Fruit fly (Drosophila melanogaster) whole organism, prepupa: ENCODE data around the gene Phf5a.

Experiments used
- CG10631 ChIP-seq: fragments of 200-800 bp; sonication (Bioruptor generic); optimal IDR thresholded peaks from 2 replicates; lab custom pipeline; 2016; ENCODE audit warnings: missing biosample characterization, missing genetic modification characterization
- CG11762 ChIP-seq: fragments of 200-800 bp; sonication (Bioruptor generic); optimal IDR thresholded peaks from 3 replicates; lab custom pipeline; 2016; ENCODE audit warnings: missing biosample characterization, missing genetic modification characterization; ENCODE audit not compliant: insufficient read depth
- CG15336 ChIP-seq: fragments of 200-800 bp; sonication (Bioruptor generic); IDR thresholded peaks from 2 replicates; pipeline ENCODE4 v1.3.6; 2022; ENCODE audit warnings: missing biosample characterization, missing genetic modification characterization
- CG1621 ChIP-seq: fragments of 200-800 bp; sonication (Bioruptor generic); optimal IDR thresholded peaks from 3 replicates; lab custom pipeline; 2018; ENCODE audit warnings: missing biosample characterization, mild to moderate bottlenecking, missing genetic modification characterization
- CG32006 ChIP-seq: fragments of 200-800 bp; sonication (Bioruptor generic); optimal IDR thresholded peaks from 3 replicates; lab custom pipeline; 2017; ENCODE audit warnings: missing biosample characterization, mild to moderate bottlenecking, missing genetic modification characterization
- CG3919 ChIP-seq: fragments of 200-800 bp; sonication (Bioruptor generic); optimal IDR thresholded peaks from 3 replicates; lab custom pipeline; 2016; ENCODE audit warnings: missing biosample characterization, missing genetic modification characterization
- CG6276 ChIP-seq: fragments of 200-800 bp; sonication (Bioruptor generic); optimal IDR thresholded peaks from 2 replicates; lab custom pipeline; 2017; ENCODE audit warnings: missing biosample characterization, mild to moderate bottlenecking, missing genetic modification characterization
- CG8632 ChIP-seq: fragments of 200-800 bp; sonication (Bioruptor generic); optimal IDR thresholded peaks from 3 replicates; lab custom pipeline; 2016; ENCODE audit warnings: missing biosample characterization, missing genetic modification characterization
- Eip75B ChIP-seq: fragments of 200-800 bp; sonication (Bioruptor generic); optimal IDR thresholded peaks from 3 replicates; lab custom pipeline; 2016; ENCODE audit warnings: missing biosample characterization, missing genetic modification characterization
- Eip78C ChIP-seq: fragments of 200-800 bp; sonication (Bioruptor generic); peaks from one replicate; lab custom pipeline; 2016; ENCODE audit warnings: missing biosample characterization, missing genetic modification characterization
- Eip93F ChIP-seq: fragments of 200-800 bp; sonication (Bioruptor generic); optimal IDR thresholded peaks from 2 replicates; lab custom pipeline; 2016; ENCODE audit warnings: missing biosample characterization, mild to moderate bottlenecking, missing genetic modification characterization
- Ets96B ChIP-seq: fragments of 200-800 bp; optimal IDR thresholded peaks from 2 replicates; lab custom pipeline; 2019; ENCODE audit warnings: missing biosample characterization, mild to moderate bottlenecking, missing genetic modification characterization, moderate library complexity
- Gug ChIP-seq: fragments of 200-800 bp; sonication (Bioruptor generic); IDR thresholded peaks from 2 replicates; pipeline ENCODE4 v1.3.6; 2022; ENCODE audit warnings: missing biosample characterization, missing genetic modification characterization
- Hr38 ChIP-seq: sonication (Bioruptor generic); optimal IDR thresholded peaks from 2 replicates; lab custom pipeline; 2016; ENCODE audit warnings: missing biosample characterization, missing genetic modification characterization
- Hr39 ChIP-seq: fragments of 200-800 bp; sonication (Bioruptor generic); optimal IDR thresholded peaks from 2 replicates; lab custom pipeline; 2016; ENCODE audit warnings: missing biosample characterization, missing genetic modification characterization
- OdsH ChIP-seq: fragments of 200-800 bp; sonication (Bioruptor generic); optimal IDR thresholded peaks from 3 replicates; lab custom pipeline; 2016; ENCODE audit warnings: missing biosample characterization, missing genetic modification characterization
- Smox ChIP-seq: fragments of 200-800 bp; sonication (Bioruptor generic); optimal IDR thresholded peaks from 3 replicates; lab custom pipeline; 2016; ENCODE audit warnings: missing biosample characterization, missing genetic modification characterization
- Sox102F ChIP-seq: fragments of 200-800 bp; sonication (Bioruptor generic); optimal IDR thresholded peaks from 2 replicates; lab custom pipeline; 2016; ENCODE audit warnings: missing biosample characterization, mild to moderate bottlenecking, missing genetic modification characterization
- Sox14 ChIP-seq: fragments of 200-800 bp; sonication (Bioruptor generic); optimal IDR thresholded peaks from 3 replicates; lab custom pipeline; 2016; ENCODE audit warnings: missing biosample characterization, missing genetic modification characterization
- Sox15 ChIP-seq: fragments of 200-800 bp; sonication (Bioruptor generic); optimal IDR thresholded peaks from 3 replicates; lab custom pipeline; 2016; ENCODE audit warnings: missing biosample characterization, missing genetic modification characterization
- acj6 ChIP-seq: fragments of 200-800 bp; sonication (Bioruptor generic); optimal IDR thresholded peaks from 3 replicates; lab custom pipeline; 2016; ENCODE audit warnings: missing biosample characterization, missing genetic modification characterization
- cyc ChIP-seq: fragments of 200-800 bp; sonication (Bioruptor generic); optimal IDR thresholded peaks from 3 replicates; lab custom pipeline; 2016; ENCODE audit warnings: missing biosample characterization, missing genetic modification characterization
- dac ChIP-seq: fragments of 200-800 bp; sonication (Bioruptor generic); optimal IDR thresholded peaks from 2 replicates; lab custom pipeline; 2017; ENCODE audit warnings: missing biosample characterization, mild to moderate bottlenecking, missing genetic modification characterization
- dsx ChIP-seq: fragments of 200-800 bp; optimal IDR thresholded peaks from 3 replicates; lab custom pipeline; 2019; ENCODE audit warnings: missing biosample characterization, mild to moderate bottlenecking, missing genetic modification characterization, moderate library complexity; ENCODE audit not compliant: poor library complexity, severe bottlenecking
- esn ChIP-seq: fragments of 200-800 bp; sonication (Bioruptor generic); optimal IDR thresholded peaks from 2 replicates; lab custom pipeline; 2016; ENCODE audit warnings: missing biosample characterization, mild to moderate bottlenecking, missing genetic modification characterization, moderate library complexity
- fkh ChIP-seq: fragments of 200-800 bp; sonication (Bioruptor generic); optimal IDR thresholded peaks from 3 replicates; lab custom pipeline; 2017; ENCODE audit warnings: missing biosample characterization, mild to moderate bottlenecking, missing genetic modification characterization, moderate library complexity
- net ChIP-seq: fragments of 200-800 bp; sonication (Bioruptor generic); optimal IDR thresholded peaks from 3 replicates; lab custom pipeline; 2016; ENCODE audit warnings: missing biosample characterization, missing genetic modification characterization
- salr ChIP-seq, 2 experiments: fragments of 200-800 bp; sonication (Bioruptor generic); optimal IDR thresholded peaks; 3 replicates each; lab custom pipeline; 2016 to 2018; ENCODE audit warnings: missing biosample characterization in 2 of 2, missing genetic modification characterization in 2 of 2, mild to moderate bottlenecking in 1 of 2
- ss ChIP-seq, 2 experiments: fragments of 200-800 bp; sonication (Bioruptor generic); optimal IDR thresholded peaks; 2 replicates in 1 of 2; 3 replicates in 1 of 2; lab custom pipeline; 2017 to 2018; ENCODE audit warnings: mild to moderate bottlenecking in 2 of 2, missing biosample characterization in 2 of 2, missing genetic modification characterization in 2 of 2, moderate library complexity in 1 of 2
- svp ChIP-seq: fragments of 200-800 bp; sonication (Bioruptor generic); peaks from one replicate; lab custom pipeline; 2016; ENCODE audit warnings: missing biosample characterization, missing genetic modification characterization
- topi ChIP-seq: fragments of 200-800 bp; sonication (Bioruptor generic); optimal IDR thresholded peaks from 3 replicates; lab custom pipeline; 2016; ENCODE audit warnings: missing biosample characterization, missing genetic modification characterization
- vri ChIP-seq: fragments of 200-800 bp; sonication (Bioruptor generic); optimal IDR thresholded peaks from 3 replicates; lab custom pipeline; 2016; ENCODE audit warnings: missing biosample characterization, mild to moderate bottlenecking, missing genetic modification characterization

Phf5a gene

DNA sequence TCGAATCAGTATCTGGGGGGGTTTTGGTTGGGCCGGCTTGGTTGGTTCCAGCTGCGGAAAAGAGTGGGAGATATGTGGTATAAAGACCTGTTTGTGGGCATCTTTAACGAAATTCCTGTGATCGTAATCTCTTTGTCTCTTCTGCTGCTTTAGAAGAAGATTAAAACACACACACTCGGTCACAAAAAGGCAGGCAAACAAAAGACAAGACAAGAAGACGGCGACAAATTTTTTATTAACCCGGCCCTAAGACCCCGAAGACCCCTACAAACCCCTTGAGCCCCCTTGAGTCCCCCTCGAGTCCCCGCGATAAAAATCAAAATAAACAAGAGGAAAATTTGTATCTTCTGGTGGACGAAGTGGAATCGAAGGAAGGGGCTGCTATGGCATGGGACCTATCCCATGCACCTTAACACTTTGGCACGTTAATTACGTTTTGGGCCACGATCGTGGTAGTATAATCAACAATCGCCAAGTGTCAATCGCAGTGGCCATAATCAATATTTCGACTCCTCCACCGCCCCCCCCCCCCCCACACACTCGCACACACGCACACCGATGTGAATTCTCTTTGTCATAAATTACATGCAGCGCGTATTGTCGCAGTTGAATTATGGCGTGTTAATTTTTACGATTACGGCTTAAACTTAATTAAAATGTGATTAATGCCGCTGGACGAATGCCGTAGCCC lies 43.6 kb upstream of the Phf5a start:
- TF ChIP-seq Sox102F (GFP tag; lab: Kevin White, UChicago) = no peak
- peak; percentile 55 for TF ChIP-seq fkh (GFP tag; lab: Kevin White, UChicago)
- no peak for TF ChIP-seq CG10631 (GFP tag; lab: Kevin White, UChicago)
- TF ChIP-seq ss (GFP tag; optimal IDR thresholded peaks at IDR 0.05; lab: Kevin White, UChicago) = peak in 1 of 2 experiments; percentile 52

DNA sequence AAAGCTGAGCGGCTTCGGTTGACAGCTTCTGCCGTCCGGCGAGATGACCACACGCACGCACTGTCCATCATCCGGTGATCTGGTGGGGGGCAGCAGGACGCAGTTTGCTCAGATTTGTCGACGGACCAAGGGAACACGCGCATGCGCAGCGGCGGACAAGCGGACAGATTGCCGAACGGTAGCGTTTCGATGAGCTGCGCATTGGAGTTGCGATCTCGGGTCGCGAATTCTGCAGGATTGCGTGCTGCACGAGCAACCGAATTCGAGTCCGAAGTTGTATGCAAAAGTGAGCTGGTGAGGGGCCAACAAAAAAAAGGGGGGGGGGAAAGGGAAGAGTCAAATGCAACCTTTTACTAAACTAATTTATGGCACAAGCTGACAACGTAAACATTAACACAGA lies 43.1 kb upstream of the Phf5a start:
- TF ChIP-seq ss (GFP tag; optimal IDR thresholded peaks at IDR 0.05; lab: Kevin White, UChicago) (peak in 1 of 2 experiments; percentile 96), acj6 (no peak), salr (GFP tag; optimal IDR thresholded peaks at IDR 0.05; lab: Kevin White, UChicago) (no peak), Gug (no peak), Sox15 (GFP tag; lab: Kevin White, UChicago) (no peak), Smox (GFP tag; lab: Kevin White, UChicago) (no peak)

DNA sequence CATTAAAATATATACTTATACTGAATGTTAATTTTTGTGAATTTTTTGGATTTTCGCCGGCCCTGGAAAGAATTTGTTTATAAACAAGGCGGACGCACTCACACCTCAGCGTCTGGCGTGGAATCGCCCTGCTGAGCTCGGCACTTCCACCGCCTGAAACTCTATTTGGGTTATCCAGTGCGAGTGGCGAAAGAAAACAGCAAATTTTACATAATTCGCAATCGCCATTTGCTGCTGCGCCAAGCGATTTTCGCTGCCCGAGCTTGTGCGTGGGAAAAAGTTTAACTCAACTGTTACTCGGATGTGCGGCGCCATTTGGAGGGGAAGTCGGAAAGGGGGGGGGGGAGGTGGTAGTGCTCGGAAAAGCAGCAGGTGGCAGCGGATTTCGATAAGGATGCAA lies 42.3 kb upstream of the Phf5a start:
- no peak for TF ChIP-seq cyc (GFP tag; lab: Kevin White, UChicago)
- TF ChIP-seq Ets96B (tag; lab: Kevin White, UChicago) = no peak
- no peak for TF ChIP-seq vri (GFP tag; lab: Kevin White, UChicago)
- TF ChIP-seq, all 60 proteins: peak for 0

DNA sequence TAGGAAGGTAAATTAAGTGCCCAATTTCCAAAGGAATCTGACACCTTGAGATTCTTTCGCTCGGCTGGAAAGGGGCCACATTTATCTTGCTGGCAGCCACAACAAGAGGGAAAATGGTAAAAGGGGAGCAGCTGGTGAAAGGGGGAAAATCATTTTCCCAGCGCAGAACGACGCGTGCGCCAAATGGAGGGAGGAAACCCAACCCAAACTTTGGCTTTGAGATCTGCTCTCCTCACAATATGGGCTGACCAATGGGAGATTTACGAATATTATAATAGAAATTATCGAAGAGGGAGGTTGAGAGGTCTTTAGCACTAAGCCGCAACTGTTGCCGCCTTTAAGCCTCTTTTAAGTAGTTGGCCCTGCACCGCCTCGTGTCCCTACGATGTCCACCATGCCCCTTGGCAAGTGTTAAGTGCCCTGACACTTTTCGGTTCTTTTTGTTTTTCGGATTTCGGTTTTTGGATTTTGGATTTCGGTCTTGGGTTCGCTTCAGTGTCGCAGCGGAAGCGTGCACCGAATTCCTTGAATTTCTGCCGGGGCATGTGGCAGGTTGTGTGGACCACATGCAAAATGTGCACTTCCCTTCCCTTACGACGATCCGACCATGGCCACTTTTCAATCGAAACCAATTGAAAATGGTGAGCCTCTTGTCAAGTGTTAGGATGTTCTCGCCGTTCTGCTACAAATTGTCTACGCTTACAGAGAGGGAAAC lies 41.5 kb upstream of the Phf5a start:
- TF ChIP-seq salr (GFP tag; optimal IDR thresholded peaks at IDR 0.05; lab: Kevin White, UChicago) (no peak), Eip78C (GFP tag; lab: Kevin White, UChicago) (peak; percentile 17)

DNA sequence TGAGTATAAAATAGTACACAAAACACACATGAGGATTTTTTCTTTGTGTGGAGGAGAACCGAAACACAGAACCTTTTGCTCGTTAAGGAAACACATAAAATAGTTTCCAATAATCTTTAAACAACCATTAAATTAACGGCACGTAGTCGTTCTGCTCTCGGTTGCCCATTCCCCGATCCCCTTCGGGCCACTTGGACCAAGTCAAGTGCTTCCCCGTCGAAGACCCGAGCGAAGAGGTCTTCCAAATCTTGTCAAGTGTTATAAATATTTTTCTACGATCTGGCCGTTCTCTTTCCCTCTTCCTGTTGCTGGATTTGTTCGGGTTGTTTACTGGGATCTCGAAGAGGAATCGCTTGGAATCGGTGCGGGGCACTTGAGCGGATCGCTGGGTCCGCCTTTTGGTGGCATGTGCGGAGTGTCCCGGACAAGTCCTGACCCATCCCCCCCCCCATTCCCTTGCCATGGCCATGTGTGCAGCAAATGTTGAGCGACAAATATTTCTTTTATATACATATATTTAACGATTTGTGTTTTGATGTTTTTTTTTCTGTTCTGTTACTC lies 40.4 kb upstream of the Phf5a start:
- TF ChIP-seq CG15336 (GFP tag; lab: Robert Waterston, UW) = no peak
- no peak for TF ChIP-seq OdsH
- no peak for TF ChIP-seq Sox102F (GFP tag; lab: Kevin White, UChicago)
- TF ChIP-seq Eip75B (GFP tag; lab: Kevin White, UChicago) = no peak
- no peak for TF ChIP-seq CG1621 (tag; lab: Kevin White, UChicago)
- no peak for TF ChIP-seq CG32006 (GFP tag; lab: Kevin White, UChicago)
- TF ChIP-seq esn (GFP tag; lab: Kevin White, UChicago) = no peak
- no peak for TF ChIP-seq Eip93F (GFP tag; lab: Kevin White, UChicago)
- TF ChIP-seq Sox14 (GFP tag; lab: Kevin White, UChicago) = no peak
- no peak for TF ChIP-seq Sox15 (GFP tag; lab: Kevin White, UChicago)
- TF ChIP-seq CG11762 = no peak
- TF ChIP-seq Hr38 (GFP tag; lab: Kevin White, UChicago) = no peak
- TF ChIP-seq CG3919 (GFP tag; lab: Kevin White, UChicago) = no peak
- no peak for TF ChIP-seq CG8632
- TF ChIP-seq svp = no peak
- no peak for TF ChIP-seq vri (GFP tag; lab: Kevin White, UChicago)
- no peak for TF ChIP-seq CG6276 (GFP tag; lab: Kevin White, UChicago)
- TF ChIP-seq ss (GFP tag; optimal IDR thresholded peaks at IDR 0.05; lab: Kevin White, UChicago) = no peak
- TF ChIP-seq, all 60 proteins: peak for 0

DNA sequence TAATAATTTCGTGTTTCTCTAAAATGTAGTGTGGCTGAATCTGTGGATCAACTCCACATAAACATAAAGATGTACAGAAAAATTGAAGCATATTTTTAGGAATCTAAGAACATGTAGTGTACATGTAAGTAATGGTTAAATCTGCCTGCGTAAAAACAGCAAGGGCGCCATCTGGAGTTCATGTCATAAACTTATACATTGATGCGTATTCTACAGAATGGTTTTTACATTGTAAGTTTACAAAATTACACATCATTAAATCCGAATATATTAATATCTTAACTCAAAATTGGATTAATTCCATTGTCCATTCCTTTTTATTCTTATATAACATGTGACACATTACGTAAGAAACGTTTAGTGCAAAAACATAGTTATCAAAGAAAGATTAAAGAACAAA lies 36.4 kb upstream of the Phf5a start:
- TF ChIP-seq dsx (GFP tag; lab: Kevin White, UChicago) (peak; percentile 43), topi (no peak), fkh (GFP tag; lab: Kevin White, UChicago) (no peak), Eip78C (GFP tag; lab: Kevin White, UChicago) (peak; percentile 38), dac (GFP tag; lab: Kevin White, UChicago) (no peak), net (no peak), Hr39 (GFP tag; lab: Kevin White, UChicago) (peak; percentile 1), acj6 (no peak), cyc (GFP tag; lab: Kevin White, UChicago) (peak; percentile 23), svp (no peak)
- TF ChIP-seq, all 60 proteins: peak for 4
